Worm (Caenorhabditis elegans) whole organism, L1 larva: ENCODE results near the gene rha-2.

ENCODE experiments used
- ama-1 ChIP-seq: fragments of 150-350 bp; optimal IDR thresholded peaks from 2 replicates; lab custom pipeline; 2014
- ces-1 ChIP-seq: fragments of 150-350 bp; optimal IDR thresholded peaks from 2 replicates; lab custom pipeline; 2014; ENCODE audit warnings: missing biosample characterization, missing genetic modification reagents, missing genetic modification characterization
- elt-2 ChIP-seq: sonication (generic microtip); optimal IDR thresholded peaks from 2 replicates; lab custom pipeline; 2016; ENCODE audit warnings: missing genetic modification characterization, mild to moderate bottlenecking, inconsistent platforms, missing compliant biosample characterization, missing genetic modification reagents
- jun-1 ChIP-seq: fragments of 150-350 bp; optimal IDR thresholded peaks from 2 replicates; lab custom pipeline; 2014; ENCODE audit warnings: missing biosample characterization, missing genetic modification reagents, missing genetic modification characterization
- lsy-2 ChIP-seq, 2 experiments: fragments of 150-350 bp; optimal IDR thresholded peaks; 2 replicates each; lab custom pipeline; 2014; ENCODE audit warnings: missing biosample characterization in 2 of 2, missing genetic modification characterization in 2 of 2
- mdl-1 ChIP-seq, 2 experiments: fragments of 150-350 bp; optimal IDR thresholded peaks; 2 replicates each; lab custom pipeline; 2014 to 2017; ENCODE audit warnings: missing biosample characterization in 2 of 2, missing genetic modification characterization in 2 of 2, inconsistent platforms in 1 of 2
- nhr-11 ChIP-seq: fragments of 150-350 bp; optimal IDR thresholded peaks from 2 replicates; lab custom pipeline; 2014; ENCODE audit warnings: missing biosample characterization, missing genetic modification characterization
- nhr-20 ChIP-seq: sonication (generic microtip); optimal IDR thresholded peaks from 2 replicates; lab custom pipeline; 2016; ENCODE audit warnings: mild to moderate bottlenecking, missing genetic modification characterization, missing compliant biosample characterization
- skn-1 ChIP-seq: fragments of 150-350 bp; optimal IDR thresholded peaks from 2 replicates; lab custom pipeline; 2014; ENCODE audit warnings: missing biosample characterization, missing genetic modification characterization
- sup-37 ChIP-seq: fragments of 200-800 bp; sonication (Bioruptor generic); optimal IDR thresholded peaks from 2 replicates; lab custom pipeline; 2018; ENCODE audit warnings: mild to moderate bottlenecking, missing genetic modification characterization, missing compliant biosample characterization
- tbx-2 ChIP-seq: sonication (generic microtip); optimal IDR thresholded peaks from 2 replicates; lab custom pipeline; 2016; ENCODE audit warnings: missing genetic modification characterization, missing compliant biosample characterization
- ztf-4 ChIP-seq: fragments of 150-350 bp; optimal IDR thresholded peaks from 2 replicates; lab custom pipeline; 2014; ENCODE audit warnings: missing biosample characterization, missing genetic modification characterization

DNA sequence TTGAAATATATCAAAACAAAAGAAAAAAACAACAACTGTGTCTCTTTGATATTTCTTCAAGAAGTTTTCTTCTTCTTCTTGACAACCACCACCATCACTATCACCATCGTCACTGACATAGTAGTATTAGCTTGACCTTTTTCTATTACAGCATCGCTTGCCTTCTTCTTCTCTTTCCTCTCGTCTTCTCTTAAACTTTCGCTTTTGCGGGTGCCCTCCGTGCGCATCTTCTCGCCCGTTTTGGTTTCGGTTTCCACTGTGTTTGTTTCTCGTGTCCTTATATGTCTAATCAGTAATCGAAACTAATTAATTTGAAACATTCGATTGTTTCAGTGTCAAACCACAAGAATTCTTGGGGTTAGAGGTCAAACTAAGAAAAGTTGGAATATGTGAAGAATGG, 35.0 kb downstream of the rha-2 start:
- TF ChIP-seq tbx-2 (tag; lab: Kevin White, UChicago) (no peak), nhr-11 (tag; lab: Kevin White, UChicago) (no peak), ces-1 (GFP tag; lab: Kevin White, UChicago) (no peak), elt-2 (tag; lab: Kevin White, UChicago) (no peak), lsy-2 (tag; optimal IDR thresholded peaks at IDR 0.05; lab: Kevin White, UChicago) (no peak), skn-1 (tag; lab: Kevin White, UChicago) (no peak), mdl-1 (tag; optimal IDR thresholded peaks at IDR 0.05; lab: Kevin White, UChicago) (no peak), jun-1 (tag; lab: Kevin White, UChicago) (no peak), sup-37 (no peak), ztf-4 (tag; lab: Kevin White, UChicago) (no peak), nhr-20 (tag; lab: Kevin White, UChicago) (no peak), ama-1 (lab: Kevin White, UChicago) (no peak)
